Fruit fly (Drosophila melanogaster): ENCODE data around the gene Alg10.

Alg10 gene

dm6 chr3L:11118627-11119395 lies 46.0 kb upstream of the Alg10 start (continued):
- TF ChIP-seq CG4854 (GFP tag; optimal IDR thresholded peaks at IDR 0.05) (peak; percentile 34), Doc3 (GFP tag; IDR thresholded peaks at IDR 0.05; ENCODE audit: partially characterized antibody) (peak; percentile 43; the same call in 1 of the 3 replicates), Vsx1 (GFP tag; optimal IDR thresholded peaks at IDR 0.05) (peak; percentile 71), trem (tag; optimal IDR thresholded peaks at IDR 0.05) (no peak), disco-r (GFP tag; optimal IDR thresholded peaks at IDR 0.05) (peak; percentile 76), Ravus (GFP tag; IDR thresholded peaks at IDR 0.05) (no peak), repo (GFP tag; optimal IDR thresholded peaks at IDR 0.05) (peak; percentile 49), slbo (GFP tag; IDR thresholded peaks at IDR 0.05) (peak; percentile 20; the same call in 1 of the 2 replicates), Usf (GFP tag; optimal IDR thresholded peaks at IDR 0.05) (no peak), slou (GFP tag; optimal IDR thresholded peaks at IDR 0.05) (peak; percentile 22), GATAe (GFP tag; conservative IDR thresholded peaks at IDR 0.05) (no peak), mld (GFP tag; IDR thresholded peaks at IDR 0.05; ENCODE audit: partially characterized antibody) (no peak), onecut (GFP tag; IDR thresholded peaks at IDR 0.05) (peak; percentile 84), Atf-2 (GFP tag; optimal IDR thresholded peaks at IDR 0.05) (peak; percentile 55), bab2 (GFP tag; optimal IDR thresholded peaks at IDR 0.05) (peak; percentile 77), ERR (GFP tag; optimal IDR thresholded peaks at IDR 0.05) (peak; percentile 17), unpg (GFP tag; optimal IDR thresholded peaks at IDR 0.05) (peak; percentile 61), Hr78 (GFP tag; optimal IDR thresholded peaks at IDR 0.05) (no peak), CG30020 (tag; optimal IDR thresholded peaks at IDR 0.05) (no peak), seq (GFP tag; IDR thresholded peaks at IDR 0.05) (peak; percentile 80), sqz (GFP tag; optimal IDR thresholded peaks at IDR 0.05) (peak; percentile 82), ap (GFP tag; IDR thresholded peaks at IDR 0.05) (no peak), gcm2 (GFP tag; optimal IDR thresholded peaks at IDR 0.05) (peak; percentile 60), HLHmδ (GFP tag; optimal IDR thresholded peaks at IDR 0.05) (peak; percentile 81), CG11247 (GFP tag; IDR thresholded peaks at IDR 0.05) (0 out of 2 replicates have a peak, but pooled peaks have one; percentile 27), her (GFP tag; optimal IDR thresholded peaks at IDR 0.05) (peak; percentile 1), luna (GFP tag; optimal IDR thresholded peaks at IDR 0.05) (no peak), klu (GFP tag; IDR thresholded peaks at IDR 0.05) (no peak), jigr1 (GFP tag; IDR thresholded peaks at IDR 0.05) (no peak), pzg (GFP tag; optimal IDR thresholded peaks at IDR 0.05) (peak; percentile 14), ewg (GFP tag; optimal IDR thresholded peaks at IDR 0.05) (peak; percentile 90), lola (GFP tag; optimal IDR thresholded peaks at IDR 0.05) (peak in 1 of 3 experiments; percentile 18), nerfin-1 (tag; optimal IDR thresholded peaks at IDR 0.05) (peak; percentile 86), CG6175 (GFP tag; IDR thresholded peaks at IDR 0.05) (peak; percentile 72; the same call in 1 of the 3 replicates), CG9876 (GFP tag; optimal IDR thresholded peaks at IDR 0.05) (peak; percentile 57), CG30403 (GFP tag; optimal IDR thresholded peaks at IDR 0.05) (peak; percentile 17), Ssrp (tag; optimal IDR thresholded peaks at IDR 0.05) (peak; percentile 2), mam (GFP tag; optimal IDR thresholded peaks at IDR 0.05) (peak; percentile 7), ase (GFP tag; IDR thresholded peaks at IDR 0.05) (0 out of 3 replicates have a peak, but pooled peaks have one; percentile 30), tio (GFP tag; optimal IDR thresholded peaks at IDR 0.05) (no peak), CG8944 (GFP tag; optimal IDR thresholded peaks at IDR 0.05) (peak; percentile 37), CG11695 (GFP tag; IDR thresholded peaks at IDR 0.05) (peak; percentile 57; the same call in 1 of the 3 replicates), ato (GFP tag; IDR thresholded peaks at IDR 0.05; ENCODE audit: partially characterized antibody) (no peak), E2f1 (GFP tag; IDR thresholded peaks at IDR 0.05) (no peak; the same call in 1 of the 2 replicates), lbe (GFP tag; optimal IDR thresholded peaks at IDR 0.05) (peak; percentile 11), Deaf1 (tag; optimal IDR thresholded peaks at IDR 0.05) (peak; percentile 65), yki (optimal IDR thresholded peaks at IDR 0.05) (peak; percentile 26), CG17568 (GFP tag; optimal IDR thresholded peaks at IDR 0.05) (peak; percentile 90), ro (GFP tag; IDR thresholded peaks at IDR 0.05) (no peak)

All from whole organism, embryonic.